Fruit fly (Drosophila melanogaster) whole organism, embryonic: Measurements from ENCODE around the gene lbl.

Experiments used
- Antp ChIP-seq: fragments of 200-800 bp; sonication (Bioruptor generic); optimal IDR thresholded peaks from 3 replicates; lab custom pipeline; 2016; ENCODE audit warnings: missing biosample characterization, missing genetic modification characterization
- BEAF-32 ChIP-seq: fragments of 200-800 bp; sonication (Bioruptor generic); optimal IDR thresholded peaks from 3 replicates; lab custom pipeline; 2017; ENCODE audit warnings: missing biosample characterization, missing genetic modification characterization, mild to moderate bottlenecking, moderate library complexity, missing genetic modification reagents
- Bgb ChIP-seq: fragments of 200-800 bp; sonication (Bioruptor generic); IDR thresholded peaks from 2 replicates; pipeline ENCODE4 v1.3.6; 2022; ENCODE audit warnings: missing biosample characterization, missing genetic modification characterization; ENCODE audit not compliant: partially characterized antibody
- CG10431 ChIP-seq: fragments of 200-800 bp; sonication (Bioruptor generic); optimal IDR thresholded peaks from 3 replicates; lab custom pipeline; 2018; ENCODE audit warnings: missing biosample characterization, mild to moderate bottlenecking, missing genetic modification characterization
- CG11085 ChIP-seq: fragments of 200-800 bp; sonication (Bioruptor generic); IDR thresholded peaks from 2 replicates; pipeline ENCODE4 v1.3.6; 2022; ENCODE audit warnings: missing biosample characterization, missing genetic modification characterization
- CG11560 ChIP-seq: fragments of 200-800 bp; sonication (Bioruptor generic); IDR thresholded peaks from 3 replicates; pipeline ENCODE4 v1.3.6; 2022; ENCODE audit warnings: missing biosample characterization, missing genetic modification characterization
- CG12391 ChIP-seq: fragments of 200-800 bp; sonication (Bioruptor generic); optimal IDR thresholded peaks from 3 replicates; lab custom pipeline; 2018; ENCODE audit warnings: missing biosample characterization, mild to moderate bottlenecking, missing genetic modification characterization, moderate library complexity
- CG12659 ChIP-seq: fragments of 200-800 bp; sonication (Bioruptor generic); optimal IDR thresholded peaks from 3 replicates; lab custom pipeline; 2017; ENCODE audit warnings: mild to moderate bottlenecking, missing biosample characterization, missing genetic modification reagents, missing genetic modification characterization
- CG2678 ChIP-seq: fragments of 200-800 bp; sonication (Bioruptor generic); optimal IDR thresholded peaks from 3 replicates; lab custom pipeline; 2019; ENCODE audit warnings: missing biosample characterization, mild to moderate bottlenecking, missing genetic modification characterization, moderate library complexity
- CG4282 ChIP-seq: fragments of 200-800 bp; sonication (Bioruptor generic); optimal IDR thresholded peaks from 2 replicates; lab custom pipeline; 2016; ENCODE audit warnings: missing biosample characterization, missing genetic modification characterization
- CG43689 ChIP-seq: fragments of 200-800 bp; sonication (Bioruptor generic); IDR thresholded peaks from 2 replicates; pipeline ENCODE4 v1.3.6; 2022; ENCODE audit warnings: missing biosample characterization, missing genetic modification characterization
- CG4424 ChIP-seq: fragments of 200-800 bp; sonication (Bioruptor generic); optimal IDR thresholded peaks from 3 replicates; lab custom pipeline; 2016; ENCODE audit warnings: missing biosample characterization, missing genetic modification characterization
- CG6765 ChIP-seq: fragments of 200-800 bp; sonication (Bioruptor generic); optimal IDR thresholded peaks from 3 replicates; lab custom pipeline; 2017; ENCODE audit warnings: missing biosample characterization, mild to moderate bottlenecking, missing genetic modification characterization
- CG6854 ChIP-seq: fragments of 200-800 bp; sonication (Bioruptor generic); optimal IDR thresholded peaks from 3 replicates; lab custom pipeline; 2017; ENCODE audit warnings: missing biosample characterization, mild to moderate bottlenecking, missing genetic modification characterization
- CG7372 ChIP-seq: fragments of 200-800 bp; sonication (Bioruptor generic); IDR thresholded peaks from 2 replicates; pipeline ENCODE4 v1.3.6; 2022; ENCODE audit warnings: missing biosample characterization, missing genetic modification characterization
- CG7786 ChIP-seq: fragments of 200-800 bp; sonication (Bioruptor generic); optimal IDR thresholded peaks from 2 replicates; lab custom pipeline; 2016; ENCODE audit warnings: missing biosample characterization, missing genetic modification characterization
- CG7839 ChIP-seq: fragments of 200-800 bp; sonication (Bioruptor generic); optimal IDR thresholded peaks from 3 replicates; lab custom pipeline; 2018; ENCODE audit warnings: missing biosample characterization, mild to moderate bottlenecking, missing genetic modification characterization, moderate library complexity
- CG8089 ChIP-seq: fragments of 200-800 bp; sonication (Bioruptor generic); optimal IDR thresholded peaks from 3 replicates; lab custom pipeline; 2016; ENCODE audit warnings: missing biosample characterization, missing genetic modification characterization
- CG8478 ChIP-seq: fragments of >200 bp; optimal IDR thresholded peaks from 2 replicates; lab custom pipeline; 2018
- CG9215 ChIP-seq: fragments of 200-800 bp; sonication (Bioruptor generic); IDR thresholded peaks from 2 replicates; pipeline ENCODE4 v1.3.6; 2022; ENCODE audit warnings: missing biosample characterization, missing genetic modification characterization
- CkIIα-i1 ChIP-seq: fragments of 200-800 bp; sonication (Bioruptor generic); IDR thresholded peaks from 2 replicates; pipeline ENCODE4 v1.3.6; 2022; ENCODE audit warnings: missing biosample characterization, missing genetic modification characterization
- CoRest ChIP-seq: fragments of 200-800 bp; sonication (Bioruptor generic); optimal IDR thresholded peaks from 3 replicates; lab custom pipeline; 2018; ENCODE audit warnings: missing biosample characterization, mild to moderate bottlenecking, missing genetic modification characterization, moderate library complexity
- Doc2 ChIP-seq: fragments of 200-800 bp; sonication (Bioruptor generic); IDR thresholded peaks from 2 replicates; pipeline ENCODE4 v1.3.6; 2022; ENCODE audit warnings: missing biosample characterization, missing genetic modification characterization
- Hand ChIP-seq: fragments of 200-800 bp; sonication (Bioruptor generic); optimal IDR thresholded peaks from 2 replicates; lab custom pipeline; 2017; ENCODE audit warnings: mild to moderate bottlenecking, missing biosample characterization, missing genetic modification reagents, missing genetic modification characterization
- HmgZ ChIP-seq: fragments of 200-800 bp; sonication (Bioruptor generic); optimal IDR thresholded peaks from 2 replicates; lab custom pipeline; 2018; ENCODE audit warnings: missing biosample characterization, mild to moderate bottlenecking, missing genetic modification characterization
- Opbp ChIP-seq: fragments of 200-800 bp; sonication (Bioruptor generic); IDR thresholded peaks from 3 replicates; pipeline ENCODE4 v1.3.6; 2022; ENCODE audit warnings: missing biosample characterization, missing genetic modification characterization; ENCODE audit not compliant: partially characterized antibody
- Pdp1 ChIP-seq, 2 experiments: fragments of 200-800 bp; sonication (Bioruptor generic); optimal IDR thresholded peaks; 3 replicates each; lab custom pipeline; 2016; ENCODE audit warnings: missing biosample characterization in 2 of 2, missing genetic modification characterization in 2 of 2, mild to moderate bottlenecking in 1 of 2, moderate library complexity in 1 of 2
- Rx ChIP-seq: fragments of 200-800 bp; sonication (Bioruptor generic); IDR thresholded peaks from 2 replicates; pipeline ENCODE4 v1.3.6; 2022; ENCODE audit warnings: missing biosample characterization, missing genetic modification characterization
- Sin3A ChIP-seq: fragments of >200 bp; optimal IDR thresholded peaks from 2 replicates; lab custom pipeline; 2018
- abd-A ChIP-seq: fragments of 200-800 bp; sonication (Bioruptor generic); optimal IDR thresholded peaks from 3 replicates; lab custom pipeline; 2019; ENCODE audit warnings: missing biosample characterization, mild to moderate bottlenecking, missing genetic modification characterization, moderate library complexity
- al ChIP-seq: fragments of 200-800 bp; sonication (Bioruptor generic); IDR thresholded peaks from 2 replicates; pipeline ENCODE4 v1.3.6; 2022; ENCODE audit warnings: missing biosample characterization, missing genetic modification characterization
- amos ChIP-seq: fragments of 200-800 bp; sonication (Bioruptor generic); IDR thresholded peaks from 2 replicates; pipeline ENCODE4 v1.3.6; 2022; ENCODE audit warnings: missing biosample characterization, missing genetic modification characterization; ENCODE audit not compliant: partially characterized antibody
- bcd ChIP-seq: fragments of 200-800 bp; sonication (Bioruptor generic); optimal IDR thresholded peaks from 2 replicates; lab custom pipeline; 2017; ENCODE audit warnings: missing biosample characterization, mild to moderate bottlenecking, missing genetic modification characterization
- bowl ChIP-seq: fragments of 200-800 bp; sonication (Bioruptor generic); IDR thresholded peaks from 2 replicates; pipeline ENCODE4 v1.3.6; 2022; ENCODE audit warnings: missing biosample characterization, missing genetic modification characterization
- btn ChIP-seq: fragments of 200-800 bp; sonication (Bioruptor generic); optimal IDR thresholded peaks from 2 replicates; lab custom pipeline; 2016; ENCODE audit warnings: missing biosample characterization, missing genetic modification characterization
- cas ChIP-seq: fragments of 200-800 bp; sonication (Bioruptor generic); IDR thresholded peaks from 2 replicates; pipeline ENCODE4 v1.3.6; 2022; ENCODE audit warnings: missing biosample characterization, missing genetic modification characterization
- chinmo ChIP-seq: fragments of 200-800 bp; sonication (Bioruptor generic); IDR thresholded peaks from 4 replicates; pipeline ENCODE4 v1.3.6; 2022; ENCODE audit warnings: missing biosample characterization, missing genetic modification characterization; ENCODE audit not compliant: partially characterized antibody
- fd3F ChIP-seq: fragments of 200-800 bp; sonication (Bioruptor generic); optimal IDR thresholded peaks from 2 replicates; lab custom pipeline; 2018; ENCODE audit warnings: missing biosample characterization, mild to moderate bottlenecking, missing genetic modification characterization, moderate library complexity
- ham ChIP-seq: fragments of 200-800 bp; sonication (Bioruptor generic); IDR thresholded peaks from 2 replicates; pipeline ENCODE4 v1.3.6; 2022; ENCODE audit warnings: missing biosample characterization, missing genetic modification characterization
- her ChIP-seq: fragments of 200-800 bp; sonication (Bioruptor generic); optimal IDR thresholded peaks from 2 replicates; lab custom pipeline; 2016; ENCODE audit warnings: missing biosample characterization, missing genetic modification characterization
- lov ChIP-seq, 2 experiments: fragments of 200-800 bp in 1 of 2; fragments of >200 bp in 1 of 2; sonication (Bioruptor generic) in 1 of 2; IDR thresholded peaks in 1 of 2; optimal IDR thresholded peaks in 1 of 2; 2 replicates in 1 of 2; 3 replicates in 1 of 2; pipeline versions ENCODE4 v1.3.6 to Lab custom; 2017 to 2022; ENCODE audit warnings: missing biosample characterization in 1 of 2, missing genetic modification characterization in 1 of 2
- onecut ChIP-seq: fragments of 200-800 bp; sonication (Bioruptor generic); IDR thresholded peaks from 2 replicates; pipeline ENCODE4 v1.3.6; 2022; ENCODE audit warnings: missing biosample characterization, missing genetic modification characterization
- p53 ChIP-seq: fragments of 200-800 bp; sonication (Bioruptor generic); optimal IDR thresholded peaks from 2 replicates; lab custom pipeline; 2016; ENCODE audit warnings: missing biosample characterization, missing genetic modification characterization
- shn ChIP-seq: fragments of 200-800 bp; sonication (Bioruptor generic); optimal IDR thresholded peaks from 3 replicates; lab custom pipeline; 2016; ENCODE audit warnings: missing biosample characterization, missing genetic modification characterization
- sim ChIP-seq: fragments of 200-800 bp; sonication (Bioruptor generic); IDR thresholded peaks from 2 replicates; pipeline ENCODE4 v1.3.6; 2022; ENCODE audit warnings: missing biosample characterization, missing genetic modification characterization
- sob ChIP-seq: fragments of 200-800 bp; sonication (Bioruptor generic); IDR thresholded peaks from 2 replicates; pipeline ENCODE4 v1.3.6; 2022; ENCODE audit warnings: missing biosample characterization, missing genetic modification characterization
- toy ChIP-seq: fragments of 200-800 bp; sonication (Bioruptor generic); IDR thresholded peaks from 2 replicates; pipeline ENCODE4 v1.3.6; 2022; ENCODE audit warnings: missing biosample characterization, missing genetic modification characterization
- trem ChIP-seq: fragments of 200-800 bp; optimal IDR thresholded peaks from 3 replicates; lab custom pipeline; 2019; ENCODE audit warnings: missing biosample characterization, mild to moderate bottlenecking, missing genetic modification characterization, moderate library complexity
- tup ChIP-seq: fragments of 200-800 bp; sonication (Bioruptor generic); optimal IDR thresholded peaks from 2 replicates; lab custom pipeline; 2016; ENCODE audit warnings: missing biosample characterization, mild to moderate bottlenecking, missing genetic modification characterization, moderate library complexity
- unpg ChIP-seq: fragments of 200-800 bp; sonication (Bioruptor generic); optimal IDR thresholded peaks from 3 replicates; lab custom pipeline; 2018; ENCODE audit warnings: missing biosample characterization, mild to moderate bottlenecking, missing genetic modification characterization, moderate library complexity
- zfh2 ChIP-seq: fragments of 200-800 bp; sonication (Bioruptor generic); optimal IDR thresholded peaks from 2 replicates; lab custom pipeline; 2016; ENCODE audit warnings: missing biosample characterization, missing genetic modification characterization

The lbl gene

DNA sequence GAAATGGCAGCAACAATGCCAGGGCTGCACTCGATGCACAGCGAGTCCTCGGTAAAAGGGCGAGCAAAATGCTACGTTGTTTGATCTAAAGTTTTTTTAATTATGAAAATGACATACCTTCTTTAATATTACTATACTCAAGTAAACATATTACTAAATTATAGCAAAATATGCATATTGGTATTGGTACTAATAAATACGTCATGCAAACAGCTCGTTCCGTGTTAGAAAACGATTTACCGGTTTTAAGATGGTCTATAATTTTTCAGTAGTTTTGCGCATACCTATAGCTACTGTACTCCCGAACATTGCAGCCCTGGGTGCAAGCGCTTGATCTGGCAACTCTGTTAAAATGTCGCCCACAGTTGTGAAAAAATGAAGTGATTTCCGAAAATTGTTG, 68.7 kb downstream of the lbl start (continued):
- peak; percentile 88 for TF ChIP-seq CG11560
- TF ChIP-seq CG10431 (GFP tag; lab: Kevin White, UChicago): peak; percentile 86
- peak; percentile 91 for TF ChIP-seq Sin3A (lab: Kevin White, UChicago)
- TF ChIP-seq Opbp: no peak
- peak; percentile 79 for TF ChIP-seq tup
- TF ChIP-seq Doc2 (GFP tag; lab: Robert Waterston, UW): peak; percentile 85
- peak; percentile 97 for TF ChIP-seq CG12659 (GFP tag; lab: Kevin White, UChicago)
- peak; percentile 96 for TF ChIP-seq bcd (GFP tag; lab: Kevin White, UChicago)
- TF ChIP-seq fd3F (GFP tag; lab: Kevin White, UChicago): peak; percentile 95
- TF ChIP-seq ham (GFP tag; lab: Robert Waterston, UW): peak; percentile 68
- TF ChIP-seq sim: peak; percentile 59; the same call in 1 of the 2 replicates
- TF ChIP-seq CG2678: peak; percentile 97
- TF ChIP-seq amos (GFP tag; lab: Robert Waterston, UW): peak; percentile 20; the same call in 1 of the 2 replicates
- TF ChIP-seq toy (GFP tag; lab: Robert Waterston, UW): peak; percentile 81
- peak; percentile 90 to 97 for TF ChIP-seq Pdp1 (GFP tag; optimal IDR thresholded peaks at IDR 0.05; lab: Kevin White, UChicago)
- TF ChIP-seq p53 (GFP tag; lab: Kevin White, UChicago): peak; percentile 75
- TF ChIP-seq zfh2 (GFP tag; lab: Kevin White, UChicago): peak; percentile 97
- TF ChIP-seq her (GFP tag; lab: Kevin White, UChicago): peak; percentile 83
- peak; percentile 95 for TF ChIP-seq shn
- peak; percentile 91 for TF ChIP-seq Antp (GFP tag; lab: Kevin White, UChicago)
- no peak for TF ChIP-seq Bgb (GFP tag; lab: Robert Waterston, UW)
- TF ChIP-seq CG8089 (GFP tag; lab: Kevin White, UChicago): peak; percentile 88
- peak; percentile 85 for TF ChIP-seq CG6854
- TF ChIP-seq CG8478 (lab: Kevin White, UChicago): no peak
- peak; percentile 82 for TF ChIP-seq cas (GFP tag; lab: Robert Waterston, UW)
- peak; percentile 94 for TF ChIP-seq CG7372
- peak; percentile 82 for TF ChIP-seq onecut
- TF ChIP-seq BEAF-32: peak; percentile 56
- TF ChIP-seq abd-A (tag; lab: Kevin White, UChicago): no peak
- TF ChIP-seq sob (GFP tag; lab: Robert Waterston, UW): peak; percentile 95
- TF ChIP-seq CG4282 (GFP tag; lab: Kevin White, UChicago): peak; percentile 76
- TF ChIP-seq CG7839: peak; percentile 97
- TF ChIP-seq CG6765: peak; percentile 82
- TF ChIP-seq bowl (GFP tag; lab: Robert Waterston, UW): peak; percentile 77
- TF ChIP-seq CG12391 (tag; lab: Kevin White, UChicago): peak; percentile 96
- TF ChIP-seq CG9215 (GFP tag; lab: Robert Waterston, UW): peak; percentile 98
- peak; percentile 62 for TF ChIP-seq btn
- TF ChIP-seq al (GFP tag; lab: Robert Waterston, UW): peak; percentile 94
- peak; percentile 98 for TF ChIP-seq CoRest (tag; lab: Kevin White, UChicago)
- TF ChIP-seq unpg (GFP tag; lab: Kevin White, UChicago): peak; percentile 94
- TF ChIP-seq CG43689 (GFP tag; lab: Robert Waterston, UW): peak; percentile 81
- no peak for TF ChIP-seq CkIIα-i1 (GFP tag; lab: Robert Waterston, UW)
- TF ChIP-seq Rx (GFP tag; lab: Robert Waterston, UW): peak; percentile 85
- TF ChIP-seq trem (tag; lab: Kevin White, UChicago): peak; percentile 92
- peak; percentile 93 for TF ChIP-seq CG11085 (GFP tag; lab: Robert Waterston, UW)
- peak; percentile 95 for TF ChIP-seq CG4424 (GFP tag; lab: Kevin White, UChicago)
- TF ChIP-seq CG7786 (GFP tag; lab: Kevin White, UChicago): peak; percentile 92
- no peak for TF ChIP-seq lov (optimal IDR thresholded peaks at IDR 0.05; lab: Kevin White, UChicago)
- TF ChIP-seq lov (GFP tag; IDR thresholded peaks at IDR 0.05; lab: Robert Waterston, UW): 0 out of 3 replicates have a peak, but pooled peaks have one; percentile 55
- TF ChIP-seq Hand (GFP tag; lab: Kevin White, UChicago): peak; percentile 92
- TF ChIP-seq chinmo (GFP tag; lab: Robert Waterston, UW): no peak
- TF ChIP-seq HmgZ: peak; percentile 97
